Fruit fly (Drosophila melanogaster) whole organism, embryonic: Measurements from ENCODE around the gene MBD-like.
A peak's percentile ranks its signal among the peaks of the same experiment; 100 is the strongest.

Experiments used
- Atf6 ChIP-seq: fragments of 200-800 bp; sonication (Bioruptor generic); IDR thresholded peaks from 2 replicates; pipeline ENCODE4 v1.3.6; 2022; ENCODE audit warnings: missing biosample characterization, missing genetic modification characterization
- B-H1 ChIP-seq: fragments of 200-800 bp; sonication (Bioruptor generic); IDR thresholded peaks from 3 replicates; pipeline ENCODE4 v1.3.6; 2022; ENCODE audit warnings: missing biosample characterization, missing genetic modification characterization
- B-H2 ChIP-seq: fragments of 200-800 bp; sonication (Bioruptor generic); optimal IDR thresholded peaks from 2 replicates; lab custom pipeline; 2018; ENCODE audit warnings: missing biosample characterization, mild to moderate bottlenecking, missing genetic modification characterization
- CG10274 ChIP-seq: fragments of 200-800 bp; sonication (Bioruptor generic); optimal IDR thresholded peaks from 3 replicates; lab custom pipeline; 2017; ENCODE audit warnings: missing biosample characterization, mild to moderate bottlenecking, missing genetic modification characterization
- CG10565 ChIP-seq: fragments of 200-800 bp; sonication (Bioruptor generic); optimal IDR thresholded peaks from 3 replicates; lab custom pipeline; 2016; ENCODE audit warnings: missing biosample characterization, mild to moderate bottlenecking, missing genetic modification characterization
- CG12744 ChIP-seq: fragments of 200-800 bp; sonication (Bioruptor generic); optimal IDR thresholded peaks from 2 replicates; lab custom pipeline; 2016; ENCODE audit warnings: missing biosample characterization, missing genetic modification characterization
- CG13894 ChIP-seq: fragments of 200-800 bp; sonication (Bioruptor generic); optimal IDR thresholded peaks from 3 replicates; lab custom pipeline; 2018; ENCODE audit warnings: missing biosample characterization, mild to moderate bottlenecking, missing genetic modification characterization, moderate library complexity
- CG1529 ChIP-seq: fragments of 200-800 bp; sonication (Bioruptor generic); optimal IDR thresholded peaks from 3 replicates; lab custom pipeline; 2018; ENCODE audit warnings: missing biosample characterization, missing genetic modification characterization
- CG16815 ChIP-seq: fragments of 200-800 bp; sonication (Bioruptor generic); optimal IDR thresholded peaks from 3 replicates; lab custom pipeline; 2017; ENCODE audit warnings: missing biosample characterization, mild to moderate bottlenecking, missing genetic modification characterization
- CG17361 ChIP-seq: fragments of 200-800 bp; sonication (Bioruptor generic); IDR thresholded peaks from 3 replicates; pipeline ENCODE4 v1.3.6; 2022; ENCODE audit warnings: missing biosample characterization, missing genetic modification characterization
- CG17568 ChIP-seq: fragments of 200-800 bp; sonication (Bioruptor generic); optimal IDR thresholded peaks from 2 replicates; lab custom pipeline; 2018; ENCODE audit warnings: missing biosample characterization, mild to moderate bottlenecking, missing genetic modification characterization, moderate library complexity
- CG1792 ChIP-seq: fragments of 200-800 bp; sonication (Bioruptor generic); optimal IDR thresholded peaks from 2 replicates; lab custom pipeline; 2016; ENCODE audit warnings: missing biosample characterization, missing genetic modification characterization
- CG18599 ChIP-seq: fragments of 200-800 bp; sonication (Bioruptor generic); optimal IDR thresholded peaks from 3 replicates; lab custom pipeline; 2017; ENCODE audit warnings: missing biosample characterization, missing genetic modification characterization, mild to moderate bottlenecking, moderate library complexity, missing genetic modification reagents
- CG2116 ChIP-seq: fragments of 200-800 bp; sonication (Bioruptor generic); optimal IDR thresholded peaks from 3 replicates; lab custom pipeline; 2018; ENCODE audit warnings: missing biosample characterization, mild to moderate bottlenecking, missing genetic modification characterization
- CG3065 ChIP-seq: fragments of 200-800 bp; sonication (Bioruptor generic); optimal IDR thresholded peaks from 2 replicates; lab custom pipeline; 2016; ENCODE audit warnings: missing biosample characterization, missing genetic modification characterization
- CG32532 ChIP-seq: fragments of 200-800 bp; sonication (Bioruptor generic); IDR thresholded peaks from 2 replicates; pipeline ENCODE4 v1.3.6; 2022; ENCODE audit warnings: missing biosample characterization, missing genetic modification characterization
- CG33213 ChIP-seq: fragments of 200-800 bp; sonication (Bioruptor generic); optimal IDR thresholded peaks from 3 replicates; lab custom pipeline; 2016; ENCODE audit warnings: missing biosample characterization, missing genetic modification characterization
- CG6254 ChIP-seq: fragments of 200-800 bp; sonication (Bioruptor generic); optimal IDR thresholded peaks from 3 replicates; lab custom pipeline; 2017; ENCODE audit warnings: mild to moderate bottlenecking, missing biosample characterization, missing genetic modification reagents, missing genetic modification characterization
- CG7357 ChIP-seq: fragments of 200-800 bp; sonication (Bioruptor generic); IDR thresholded peaks from 3 replicates; pipeline ENCODE4 v1.3.6; 2022; ENCODE audit warnings: missing biosample characterization, missing genetic modification characterization
- CG8944 ChIP-seq: fragments of 200-800 bp; sonication (Bioruptor generic); optimal IDR thresholded peaks from 3 replicates; lab custom pipeline; 2016; ENCODE audit warnings: missing biosample characterization, missing genetic modification characterization
- Dll ChIP-seq: fragments of 200-800 bp; sonication (Bioruptor generic); IDR thresholded peaks from 4 replicates; pipeline ENCODE4 v1.3.6; 2022; ENCODE audit warnings: missing biosample characterization, missing genetic modification characterization; ENCODE audit not compliant: partially characterized antibody
- HHEX ChIP-seq: fragments of 200-800 bp; sonication (Bioruptor generic); optimal IDR thresholded peaks from 3 replicates; lab custom pipeline; 2017; ENCODE audit warnings: missing biosample characterization, mild to moderate bottlenecking, missing genetic modification characterization, missing genetic modification reagents
- HLHmδ ChIP-seq: fragments of 200-800 bp; sonication (Bioruptor generic); optimal IDR thresholded peaks from 2 replicates; lab custom pipeline; 2018; ENCODE audit warnings: missing biosample characterization, mild to moderate bottlenecking, missing genetic modification characterization, moderate library complexity
- Hey ChIP-seq: fragments of 200-800 bp; sonication (Bioruptor generic); optimal IDR thresholded peaks from 3 replicates; lab custom pipeline; 2018; ENCODE audit warnings: missing biosample characterization, mild to moderate bottlenecking, missing genetic modification characterization
- Hmr ChIP-seq: fragments of 200-800 bp; sonication (Bioruptor generic); optimal IDR thresholded peaks from 3 replicates; lab custom pipeline; 2017; ENCODE audit warnings: mild to moderate bottlenecking, missing biosample characterization, missing genetic modification reagents, missing genetic modification characterization
- Hr39 ChIP-seq: fragments of >200 bp; optimal IDR thresholded peaks from 2 replicates; lab custom pipeline; 2017
- Hsf ChIP-seq: fragments of 200-800 bp; sonication (Bioruptor generic); optimal IDR thresholded peaks from 3 replicates; lab custom pipeline; 2016; ENCODE audit warnings: missing biosample characterization, missing genetic modification characterization
- Kr ChIP-seq: fragments of 200-800 bp; sonication (Bioruptor generic); optimal IDR thresholded peaks from 2 replicates; lab custom pipeline; 2017; ENCODE audit warnings: missing biosample characterization, mild to moderate bottlenecking, missing genetic modification characterization
- Lim3 ChIP-seq: fragments of 200-800 bp; sonication (Bioruptor generic); IDR thresholded peaks from 2 replicates; pipeline ENCODE4 v1.3.6; 2022; ENCODE audit warnings: missing biosample characterization, missing genetic modification characterization
- NfI ChIP-seq: fragments of 200-800 bp; sonication (Bioruptor generic); optimal IDR thresholded peaks from 3 replicates; lab custom pipeline; 2018; ENCODE audit warnings: missing biosample characterization, mild to moderate bottlenecking, missing genetic modification characterization, moderate library complexity
- Oli ChIP-seq: fragments of 200-800 bp; sonication (Bioruptor generic); optimal IDR thresholded peaks from 2 replicates; lab custom pipeline; 2018; ENCODE audit warnings: missing biosample characterization, mild to moderate bottlenecking, missing genetic modification characterization, moderate library complexity
- Trl ChIP-seq, 3 experiments: fragments of >200 bp in 2 of 3; fragments of 200-800 bp in 1 of 3; sonication (Bioruptor generic) in 1 of 3; optimal IDR thresholded peaks; 2 replicates in 1 of 3; 3 replicates in 2 of 3; lab custom pipeline; 2016 to 2017; ENCODE audit warnings: missing biosample characterization in 1 of 3, missing genetic modification characterization in 1 of 3
- ab ChIP-seq: fragments of 200-800 bp; sonication (Bioruptor generic); optimal IDR thresholded peaks from 2 replicates; lab custom pipeline; 2016; ENCODE audit warnings: missing biosample characterization, missing genetic modification characterization
- btn ChIP-seq: fragments of 200-800 bp; sonication (Bioruptor generic); optimal IDR thresholded peaks from 2 replicates; lab custom pipeline; 2016; ENCODE audit warnings: missing biosample characterization, missing genetic modification characterization
- cato ChIP-seq: fragments of 200-800 bp; sonication (Bioruptor generic); optimal IDR thresholded peaks from 2 replicates; lab custom pipeline; 2016; ENCODE audit warnings: missing biosample characterization, missing genetic modification characterization, borderline replicate concordance
- crol ChIP-seq: fragments of 200-800 bp; sonication (Bioruptor generic); IDR thresholded peaks from 2 replicates; pipeline ENCODE4 v1.3.6; 2022; ENCODE audit warnings: missing biosample characterization, missing genetic modification characterization
- danr ChIP-seq: fragments of 200-800 bp; sonication (Bioruptor generic); IDR thresholded peaks from 2 replicates; pipeline ENCODE4 v1.3.6; 2022; ENCODE audit warnings: missing biosample characterization, missing genetic modification characterization
- disco-r ChIP-seq: fragments of 200-800 bp; sonication (Bioruptor generic); optimal IDR thresholded peaks from 2 replicates; lab custom pipeline; 2016; ENCODE audit warnings: missing biosample characterization, missing genetic modification characterization
- ems ChIP-seq: fragments of 200-800 bp; sonication (Bioruptor generic); optimal IDR thresholded peaks from 3 replicates; lab custom pipeline; 2016; ENCODE audit warnings: missing biosample characterization, missing genetic modification characterization
- ewg ChIP-seq: fragments of 200-800 bp; sonication (Bioruptor generic); optimal IDR thresholded peaks from 3 replicates; lab custom pipeline; 2017; ENCODE audit warnings: mild to moderate bottlenecking, missing biosample characterization, missing genetic modification reagents, missing genetic modification characterization
- fru ChIP-seq: fragments of >200 bp; optimal IDR thresholded peaks from 2 replicates; lab custom pipeline; 2017
- maf-S ChIP-seq: fragments of 200-800 bp; sonication (Bioruptor generic); optimal IDR thresholded peaks from 2 replicates; lab custom pipeline; 2016; ENCODE audit warnings: missing biosample characterization, missing genetic modification characterization
- mirr ChIP-seq: fragments of 200-800 bp; sonication (Bioruptor generic); optimal IDR thresholded peaks from 3 replicates; lab custom pipeline; 2018; ENCODE audit warnings: missing biosample characterization, mild to moderate bottlenecking, missing genetic modification characterization
- pan ChIP-seq, 4 experiments: fragments of >200 bp in 3 of 4; fragments of 200-800 bp in 1 of 4; sonication (Bioruptor generic) in 1 of 4; optimal IDR thresholded peaks in 3 of 4; IDR thresholded peaks in 1 of 4; 2 replicates each; pipeline versions ENCODE4 v1.3.6 to Lab custom; 2017 to 2022; ENCODE audit warnings: missing biosample characterization in 2 of 4, missing genetic modification characterization in 2 of 4, mixed read lengths in 1 of 4
- pho ChIP-seq: fragments of 200-800 bp; sonication (Bioruptor generic); optimal IDR thresholded peaks from 2 replicates; lab custom pipeline; 2016; ENCODE audit warnings: missing biosample characterization, missing genetic modification characterization
- repo ChIP-seq: fragments of 200-800 bp; sonication (Bioruptor generic); optimal IDR thresholded peaks from 2 replicates; lab custom pipeline; 2016; ENCODE audit warnings: missing biosample characterization, missing genetic modification characterization
- sens-2 ChIP-seq: fragments of 200-800 bp; sonication (Bioruptor generic); IDR thresholded peaks from 2 replicates; pipeline ENCODE4 v1.3.6; 2022; ENCODE audit warnings: missing biosample characterization, missing genetic modification characterization
- toy ChIP-seq: fragments of 200-800 bp; sonication (Bioruptor generic); IDR thresholded peaks from 2 replicates; pipeline ENCODE4 v1.3.6; 2022; ENCODE audit warnings: missing biosample characterization, missing genetic modification characterization
- tup ChIP-seq: fragments of 200-800 bp; sonication (Bioruptor generic); optimal IDR thresholded peaks from 2 replicates; lab custom pipeline; 2016; ENCODE audit warnings: missing biosample characterization, mild to moderate bottlenecking, missing genetic modification characterization, moderate library complexity
- vnd ChIP-seq: fragments of 200-800 bp; sonication (Bioruptor generic); IDR thresholded peaks from 3 replicates; pipeline ENCODE4 v1.3.6; 2022; ENCODE audit warnings: missing biosample characterization, missing genetic modification characterization; ENCODE audit not compliant: partially characterized antibody

MBD-like gene

DNA sequence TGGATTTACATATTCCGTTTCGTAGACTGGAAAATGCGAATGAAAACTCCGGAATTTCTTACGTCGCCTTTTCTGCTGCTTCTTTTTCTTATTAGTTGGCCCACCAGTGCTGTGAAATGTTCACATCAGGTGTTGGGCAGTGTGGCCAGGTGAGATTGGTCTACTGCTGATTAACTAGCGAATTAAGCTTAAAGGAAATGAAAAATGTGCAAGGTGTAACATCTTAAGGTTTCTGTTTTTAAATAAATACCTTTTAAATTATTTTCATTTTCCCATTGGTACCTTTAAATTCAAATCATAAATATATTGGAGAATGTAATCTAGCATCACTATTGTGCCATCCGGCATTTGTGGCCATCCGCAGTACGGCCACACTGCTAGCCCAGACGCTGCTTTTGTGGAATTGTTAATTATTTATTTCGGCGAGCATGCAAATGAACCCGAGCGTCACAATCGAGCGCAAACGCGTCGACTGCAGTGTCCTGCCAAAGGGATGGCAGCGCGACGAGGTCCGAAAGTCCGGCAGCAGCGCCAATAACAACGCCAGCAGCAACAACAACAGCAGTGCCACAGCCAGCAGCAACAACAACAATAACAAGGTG, at the start of gene MBD-like, which contains the start of gene AP-1mu (continued):
- TF ChIP-seq CG17568 (GFP tag; lab: Kevin White, UChicago): no peak
- TF ChIP-seq CG10565 (GFP tag; lab: Kevin White, UChicago): no peak
- TF ChIP-seq CG13894: peak; percentile 11
- TF ChIP-seq sens-2 (GFP tag; lab: Robert Waterston, UW): no peak
- no peak for TF ChIP-seq disco-r (GFP tag; lab: Kevin White, UChicago)
- no peak for TF ChIP-seq danr (GFP tag; lab: Robert Waterston, UW)
- no peak for TF ChIP-seq Trl (optimal IDR thresholded peaks at IDR 0.05; lab: Kevin White, UChicago)
- peak; percentile 79 for TF ChIP-seq Trl (GFP tag; optimal IDR thresholded peaks at IDR 0.05; lab: Kevin White, UChicago)
- peak; percentile 63 for TF ChIP-seq CG8944 (GFP tag; lab: Kevin White, UChicago)
- TF ChIP-seq HHEX (GFP tag; lab: Kevin White, UChicago): peak; percentile 45
- no peak for TF ChIP-seq CG10274
- TF ChIP-seq Hmr (GFP tag; lab: Kevin White, UChicago): peak; percentile 64
- TF ChIP-seq Hr39 (lab: Kevin White, UChicago): no peak
- TF ChIP-seq B-H2 (GFP tag; lab: Kevin White, UChicago): peak; percentile 71
- no peak for TF ChIP-seq vnd (GFP tag; lab: Robert Waterston, UW)
- peak; percentile 67 for TF ChIP-seq Atf6 (GFP tag; lab: Robert Waterston, UW)
- peak; percentile 72 for TF ChIP-seq CG2116 (GFP tag; lab: Kevin White, UChicago)
- TF ChIP-seq NfI: peak; percentile 72
- TF ChIP-seq CG32532 (GFP tag; lab: Robert Waterston, UW): peak; percentile 62
- TF ChIP-seq maf-S (GFP tag; lab: Kevin White, UChicago): peak; percentile 63
- peak; percentile 61; the same call in 1 of the 4 replicates for TF ChIP-seq Dll (GFP tag; lab: Robert Waterston, UW)
- no peak for TF ChIP-seq repo (GFP tag; lab: Kevin White, UChicago)
- peak; percentile 47; the same call in 2 of the 3 replicates for TF ChIP-seq B-H1 (GFP tag; lab: Robert Waterston, UW)
- no peak for TF ChIP-seq CG3065 (GFP tag; lab: Kevin White, UChicago)
- TF ChIP-seq ewg (GFP tag; lab: Kevin White, UChicago): peak; percentile 58
- TF ChIP-seq pho: peak; percentile 68
- no peak for TF ChIP-seq btn
- TF ChIP-seq crol: no peak
- TF ChIP-seq CG33213 (GFP tag; lab: Kevin White, UChicago): peak; percentile 53
- no peak for TF ChIP-seq CG6254 (GFP tag; lab: Kevin White, UChicago)
- TF ChIP-seq CG1529 (GFP tag; lab: Kevin White, UChicago): peak; percentile 11
- TF ChIP-seq Hey (tag; lab: Kevin White, UChicago): no peak
- TF ChIP-seq CG1792: peak; percentile 66
- no peak for TF ChIP-seq Lim3 (GFP tag; lab: Robert Waterston, UW)
- TF ChIP-seq Kr (GFP tag; lab: Kevin White, UChicago): no peak
- no peak for TF ChIP-seq fru (lab: Kevin White, UChicago)
- peak; percentile 69 for TF ChIP-seq ems (GFP tag; lab: Kevin White, UChicago)
- TF ChIP-seq cato (GFP tag; lab: Kevin White, UChicago): peak; percentile 27
- TF ChIP-seq CG17361: peak; percentile 76
- no peak for TF ChIP-seq mirr (GFP tag; lab: Kevin White, UChicago)
- 0 out of 2 replicates have a peak, but pooled peaks have one; percentile 52 for TF ChIP-seq toy (GFP tag; lab: Robert Waterston, UW)
- TF ChIP-seq CG18599: no peak
- peak; percentile 77 for TF ChIP-seq Hsf (GFP tag; lab: Kevin White, UChicago)
- peak; percentile 39 for TF ChIP-seq CG16815 (GFP tag; lab: Kevin White, UChicago)
- peak; percentile 42 for TF ChIP-seq Oli (tag; lab: Kevin White, UChicago)
- TF ChIP-seq CG7357: peak; percentile 29; the same call in 1 of the 3 replicates
- no peak for TF ChIP-seq CG12744 (GFP tag; lab: Kevin White, UChicago)
- no peak for TF ChIP-seq pan (optimal IDR thresholded peaks at IDR 0.05; lab: Kevin White, UChicago)
- TF ChIP-seq pan (GFP tag; optimal IDR thresholded peaks at IDR 0.05 in 1 of 2, IDR thresholded peaks at IDR 0.05 in 1 of 2): peak in 1 of 2 experiments; percentile 56
- TF ChIP-seq ab: no peak
- TF ChIP-seq HLHmδ (GFP tag; lab: Kevin White, UChicago): no peak
- TF ChIP-seq tup (GFP tag; lab: Kevin White, UChicago): peak; percentile 58
